Worm (Caenorhabditis elegans) whole organism, L1 larva: ENCODE data around the gene Y54E2A.7.

Source experiments
- C04F5.9 ChIP-seq: sonication (generic microtip); optimal IDR thresholded peaks from 2 replicates; lab custom pipeline; 2016; ENCODE audit warnings: missing genetic modification characterization, missing compliant biosample characterization
- C16A3.4 ChIP-seq: fragments of 150-350 bp; optimal IDR thresholded peaks from 2 replicates; lab custom pipeline; 2014; ENCODE audit warnings: missing biosample characterization, missing genetic modification characterization
- Y116A8C.19 ChIP-seq: sonication (generic microtip); optimal IDR thresholded peaks from 2 replicates; lab custom pipeline; 2016; ENCODE audit warnings: missing compliant biosample characterization, missing genetic modification characterization, borderline replicate concordance
- aly-2 ChIP-seq: fragments of 150-350 bp; optimal IDR thresholded peaks from 2 replicates; lab custom pipeline; 2014; ENCODE audit warnings: missing biosample characterization, missing genetic modification characterization
- ama-1 ChIP-seq: fragments of 150-350 bp; optimal IDR thresholded peaks from 2 replicates; lab custom pipeline; 2014
- blmp-1 ChIP-seq: fragments of 150-350 bp; optimal IDR thresholded peaks from 2 replicates; lab custom pipeline; 2014; ENCODE audit warnings: missing biosample characterization, missing genetic modification characterization
- ceh-63 ChIP-seq: fragments of 200-800 bp; sonication (Bioruptor generic); optimal IDR thresholded peaks from 2 replicates; lab custom pipeline; 2018; ENCODE audit warnings: mild to moderate bottlenecking, missing genetic modification characterization, missing compliant biosample characterization
- ceh-8 ChIP-seq: fragments of 200-800 bp; sonication (Bioruptor generic); optimal IDR thresholded peaks from 2 replicates; lab custom pipeline; 2018; ENCODE audit warnings: mild to moderate bottlenecking, missing genetic modification characterization, moderate library complexity, missing compliant biosample characterization
- ceh-82 ChIP-seq, 3 experiments: fragments of 150-350 bp in 1 of 3; sonication (generic microtip) in 2 of 3; optimal IDR thresholded peaks; 2 replicates each; lab custom pipeline; 2014 to 2017; ENCODE audit warnings: missing biosample characterization in 3 of 3, missing genetic modification characterization in 3 of 3
- ceh-88 ChIP-seq: fragments of 200-800 bp; sonication (Bioruptor generic); IDR thresholded peaks from 2 replicates; pipeline ENCODE4 v1.3.6; 2022; ENCODE audit warnings: missing genetic modification characterization, missing compliant biosample characterization
- ceh-90 ChIP-seq: sonication (generic microtip); optimal IDR thresholded peaks from 2 replicates; lab custom pipeline; 2016; ENCODE audit warnings: missing genetic modification characterization, missing compliant biosample characterization
- dpl-1 ChIP-seq, 3 experiments: fragments of 150-350 bp in 2 of 3; sonication (generic microtip) in 1 of 3; optimal IDR thresholded peaks; 2 replicates each; lab custom pipeline; 2014 to 2017; ENCODE audit warnings: missing biosample characterization in 3 of 3, missing genetic modification characterization in 3 of 3, missing genetic modification reagents in 3 of 3
- dsc-1 ChIP-seq: sonication (generic microtip); optimal IDR thresholded peaks from 2 replicates; lab custom pipeline; 2016; ENCODE audit warnings: mild to moderate bottlenecking, missing genetic modification characterization, missing compliant biosample characterization
- efl-1 ChIP-seq, 4 experiments: fragments of 150-350 bp; optimal IDR thresholded peaks in 3 of 4; peaks in 1 of 4; 1 replicate in 1 of 4; 2 replicates in 3 of 4; lab custom pipeline; 2014; ENCODE audit warnings: missing biosample characterization in 2 of 4, missing genetic modification characterization in 2 of 4, missing genetic modification reagents in 2 of 4
- efl-3 ChIP-seq: fragments of 200-800 bp; sonication (Bioruptor generic); optimal IDR thresholded peaks from 2 replicates; lab custom pipeline; 2018; ENCODE audit warnings: mild to moderate bottlenecking, missing genetic modification characterization, missing compliant biosample characterization
- elt-3 ChIP-seq, 6 experiments: fragments of 150-350 bp in 1 of 6; sonication (generic microtip); optimal IDR thresholded peaks; 2 replicates each; lab custom pipeline; 2017 to 2018; ENCODE audit warnings: missing biosample characterization in 6 of 6, missing genetic modification characterization in 6 of 6, inconsistent platforms in 1 of 6
- ets-5 ChIP-seq: fragments of 200-800 bp; sonication (Bioruptor generic); IDR thresholded peaks from 2 replicates; pipeline ENCODE4 v1.3.6; 2022; ENCODE audit warnings: missing genetic modification characterization, missing compliant biosample characterization
- fkh-10 ChIP-seq: sonication (generic microtip); optimal IDR thresholded peaks from 2 replicates; lab custom pipeline; 2017; ENCODE audit warnings: missing biosample characterization, missing genetic modification reagents, missing genetic modification characterization
- fkh-4 ChIP-seq: sonication (generic microtip); optimal IDR thresholded peaks from 2 replicates; lab custom pipeline; 2016; ENCODE audit warnings: missing compliant biosample characterization, missing genetic modification characterization, borderline replicate concordance
- fkh-8 ChIP-seq: sonication (generic microtip); optimal IDR thresholded peaks from 2 replicates; lab custom pipeline; 2016; ENCODE audit warnings: mild to moderate bottlenecking, missing genetic modification characterization, missing compliant biosample characterization
- fos-1 ChIP-seq: fragments of 150-350 bp; optimal IDR thresholded peaks from 2 replicates; lab custom pipeline; 2014; ENCODE audit warnings: missing biosample characterization, missing genetic modification characterization
- hlh-17 ChIP-seq: fragments of 200-800 bp; sonication (Bioruptor generic); optimal IDR thresholded peaks from 2 replicates; lab custom pipeline; 2018; ENCODE audit warnings: missing genetic modification characterization, mild to moderate bottlenecking, missing compliant biosample characterization, moderate library complexity, borderline replicate concordance
- hlh-4 ChIP-seq: sonication (generic microtip); optimal IDR thresholded peaks from 2 replicates; lab custom pipeline; 2016; ENCODE audit warnings: mild to moderate bottlenecking, missing genetic modification characterization, missing compliant biosample characterization
- hpl-2 ChIP-seq: fragments of 150-350 bp; optimal IDR thresholded peaks from 2 replicates; lab custom pipeline; 2014; ENCODE audit warnings: missing biosample characterization, missing genetic modification reagents, missing genetic modification characterization
- irx-1 ChIP-seq: sonication (generic microtip); optimal IDR thresholded peaks from 2 replicates; lab custom pipeline; 2016; ENCODE audit warnings: missing genetic modification characterization, missing compliant biosample characterization
- lin-14 ChIP-seq: fragments of 200-800 bp; sonication (Bioruptor generic); optimal IDR thresholded peaks from 2 replicates; lab custom pipeline; 2018; ENCODE audit warnings: mild to moderate bottlenecking, missing genetic modification characterization, moderate library complexity, missing compliant biosample characterization
- lin-35 ChIP-seq, 2 experiments: fragments of 150-350 bp; optimal IDR thresholded peaks; 2 replicates each; lab custom pipeline; 2014; ENCODE audit warnings: missing biosample characterization in 2 of 2, missing genetic modification characterization in 2 of 2, missing genetic modification reagents in 2 of 2
- lir-3 ChIP-seq: sonication (generic microtip); optimal IDR thresholded peaks from 2 replicates; lab custom pipeline; 2016; ENCODE audit warnings: mild to moderate bottlenecking, missing genetic modification characterization, moderate library complexity, missing compliant biosample characterization; ENCODE audit not compliant: poor library complexity
- nhr-20 ChIP-seq: sonication (generic microtip); optimal IDR thresholded peaks from 2 replicates; lab custom pipeline; 2016; ENCODE audit warnings: mild to moderate bottlenecking, missing genetic modification characterization, missing compliant biosample characterization
- nhr-47 ChIP-seq: sonication (generic microtip); optimal IDR thresholded peaks from 2 replicates; lab custom pipeline; 2016; ENCODE audit warnings: mild to moderate bottlenecking, missing genetic modification characterization, moderate library complexity, missing compliant biosample characterization
- nhr-76 ChIP-seq: sonication (generic microtip); optimal IDR thresholded peaks from 2 replicates; lab custom pipeline; 2017; ENCODE audit warnings: missing biosample characterization, missing genetic modification characterization
- nhr-84 ChIP-seq: sonication (generic microtip); optimal IDR thresholded peaks from 2 replicates; lab custom pipeline; 2017; ENCODE audit warnings: missing biosample characterization, missing genetic modification characterization
- nhr-85 ChIP-seq: sonication (generic microtip); peaks from one replicate; lab custom pipeline; 2016; ENCODE audit warnings: missing genetic modification characterization, inconsistent platforms, missing compliant biosample characterization
- pag-3 ChIP-seq: sonication (generic microtip); optimal IDR thresholded peaks from 2 replicates; lab custom pipeline; 2017; ENCODE audit warnings: missing genetic modification characterization, mild to moderate bottlenecking, missing compliant biosample characterization, antibody characterized with exemption, borderline replicate concordance; ENCODE audit not compliant: insufficient read depth
- pax-3 ChIP-seq: fragments of 200-800 bp; sonication (Bioruptor generic); optimal IDR thresholded peaks from 2 replicates; lab custom pipeline; 2018; ENCODE audit warnings: mild to moderate bottlenecking, missing genetic modification characterization, moderate library complexity, missing compliant biosample characterization
- pqm-1 ChIP-seq: sonication (generic microtip); optimal IDR thresholded peaks from 3 replicates; lab custom pipeline; 2017; ENCODE audit warnings: missing biosample characterization, missing genetic modification characterization
- snpc-4 ChIP-seq: fragments of 150-350 bp; optimal IDR thresholded peaks from 2 replicates; lab custom pipeline; 2014; ENCODE audit warnings: missing biosample characterization, missing genetic modification characterization
- snu-23 ChIP-seq: sonication (generic microtip); optimal IDR thresholded peaks from 2 replicates; lab custom pipeline; 2016; ENCODE audit warnings: missing genetic modification characterization, missing compliant biosample characterization
- sptf-1 ChIP-seq: fragments of 150-350 bp; optimal IDR thresholded peaks from 2 replicates; lab custom pipeline; 2014; ENCODE audit warnings: missing biosample characterization, missing genetic modification characterization
- sup-37 ChIP-seq: fragments of 200-800 bp; sonication (Bioruptor generic); optimal IDR thresholded peaks from 2 replicates; lab custom pipeline; 2018; ENCODE audit warnings: mild to moderate bottlenecking, missing genetic modification characterization, missing compliant biosample characterization
- swsn-7 ChIP-seq: sonication (generic microtip); optimal IDR thresholded peaks from 2 replicates; lab custom pipeline; 2016; ENCODE audit warnings: missing genetic modification characterization, missing compliant biosample characterization
- tbx-2 ChIP-seq: sonication (generic microtip); optimal IDR thresholded peaks from 2 replicates; lab custom pipeline; 2016; ENCODE audit warnings: missing genetic modification characterization, missing compliant biosample characterization
- tlp-1 ChIP-seq: fragments of 150-350 bp; optimal IDR thresholded peaks from 2 replicates; lab custom pipeline; 2014; ENCODE audit warnings: missing biosample characterization, missing genetic modification characterization
- unc-62 ChIP-seq: fragments of 150-350 bp; optimal IDR thresholded peaks from 2 replicates; lab custom pipeline; 2014; ENCODE audit warnings: missing biosample characterization, missing genetic modification reagents, missing genetic modification characterization
- xbp-1 ChIP-seq: sonication (generic microtip); optimal IDR thresholded peaks from 2 replicates; lab custom pipeline; 2016; ENCODE audit warnings: missing genetic modification characterization, missing compliant biosample characterization
- zag-1 ChIP-seq: fragments of 150-350 bp; optimal IDR thresholded peaks from 2 replicates; lab custom pipeline; 2014; ENCODE audit warnings: missing biosample characterization, missing genetic modification characterization
- zip-4 ChIP-seq: fragments of 200-800 bp; sonication (Bioruptor generic); optimal IDR thresholded peaks from 2 replicates; lab custom pipeline; 2018; ENCODE audit warnings: mild to moderate bottlenecking, missing genetic modification characterization, moderate library complexity, missing compliant biosample characterization
- ztf-11 ChIP-seq, 2 experiments: sonication (generic microtip); optimal IDR thresholded peaks; 2 replicates each; lab custom pipeline; 2016 to 2017; ENCODE audit warnings: missing genetic modification characterization in 2 of 2, missing biosample characterization in 1 of 2, missing compliant biosample characterization in 1 of 2

The Y54E2A.7 gene

ce11 chrII:14798047-14798522 is 25.3 kb upstream of the Y54E2A.7 start, which contains the start of gene tbc-20 (continued):
- TF ChIP-seq nhr-47 (tag; lab: Kevin White, UChicago) (peak; percentile 18), aly-2 (tag; lab: Kevin White, UChicago) (peak; percentile 57), sptf-1 (no peak), ceh-8 (GFP tag; lab: Kevin White, UChicago) (no peak), elt-3 (tag; optimal IDR thresholded peaks at IDR 0.05; lab: Kevin White, UChicago) (no peak), nhr-85 (tag; lab: Kevin White, UChicago) (no peak), efl-1 (optimal IDR thresholded peaks at IDR 0.05; lab: Kevin White, UChicago) (peak; percentile 20 to 57), efl-1 (GFP tag; optimal IDR thresholded peaks at IDR 0.05 in 1 of 2; lab: Kevin White, UChicago) (peak; percentile 62 to 95), efl-3 (GFP tag; lab: Kevin White, UChicago) (no peak), tlp-1 (tag; lab: Kevin White, UChicago) (no peak), dsc-1 (tag; lab: Kevin White, UChicago) (peak; percentile 4), fkh-8 (no peak), nhr-84 (tag; lab: Kevin White, UChicago) (no peak), nhr-76 (tag; lab: Kevin White, UChicago) (no peak), hlh-4 (tag; lab: Kevin White, UChicago) (no peak), snu-23 (peak; percentile 42), ztf-11 (tag; optimal IDR thresholded peaks at IDR 0.05; lab: Kevin White, UChicago) (no peak), zag-1 (tag; lab: Kevin White, UChicago) (no peak), nhr-20 (tag; lab: Kevin White, UChicago) (peak; percentile 10), tbx-2 (tag; lab: Kevin White, UChicago) (no peak), ama-1 (lab: Kevin White, UChicago) (peak; percentile 8), zip-4 (GFP tag; lab: Kevin White, UChicago) (no peak), Y116A8C.19 (tag; lab: Kevin White, UChicago) (no peak), ceh-88 (GFP tag; lab: Robert Waterston, UW) (no peak), fkh-10 (GFP tag; lab: Kevin White, UChicago) (no peak), unc-62 (no peak), hlh-17 (GFP tag; lab: Kevin White, UChicago) (no peak), lir-3 (tag; lab: Kevin White, UChicago) (peak; percentile 22), blmp-1 (tag; lab: Kevin White, UChicago) (peak; percentile 14), ceh-90 (tag; lab: Kevin White, UChicago) (peak; percentile 13), pag-3 (tag; lab: Kevin White, UChicago) (no peak), C04F5.9 (tag; lab: Kevin White, UChicago) (no peak), irx-1 (no peak), lin-35 (GFP tag; optimal IDR thresholded peaks at IDR 0.05; lab: Kevin White, UChicago) (peak; percentile 11 to 53), swsn-7 (tag; lab: Kevin White, UChicago) (no peak), ceh-63 (no peak), snpc-4 (peak; percentile 48)

DNA sequence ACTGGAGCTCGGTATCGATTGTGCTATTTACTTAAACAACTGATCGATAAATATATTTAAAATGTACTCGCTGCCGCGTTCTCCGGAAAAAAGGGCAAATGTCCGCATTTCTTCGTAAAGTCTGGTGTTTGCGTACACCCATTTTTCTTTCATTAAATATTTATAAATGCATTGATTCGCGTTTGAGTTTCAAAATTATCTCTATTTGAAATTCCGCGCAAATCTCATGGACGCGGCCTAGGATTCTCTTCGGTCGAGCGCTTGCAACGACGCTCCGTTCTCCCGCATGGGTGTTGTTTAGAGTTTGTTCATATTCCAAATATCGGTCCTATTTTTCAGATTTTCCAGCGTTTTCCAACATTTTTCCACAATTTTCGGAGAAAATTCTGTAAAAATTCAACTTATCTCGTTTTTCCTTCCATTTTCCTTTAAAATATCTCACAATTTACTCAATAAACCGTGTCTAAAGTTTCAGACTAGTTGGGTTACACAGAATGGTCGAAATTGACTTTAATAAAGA is 22.2 kb upstream of the Y54E2A.7 start, which contains the start of gene eif-3.B:
eif-3.B (plus strand) TSS at position 470 of the 520 bp plus-strand sequence.
- TF ChIP-seq pqm-1 (tag; lab: Kevin White, UChicago) (no peak), ets-5 (GFP tag; lab: Robert Waterston, UW) (no peak), lin-14 (GFP tag; lab: Kevin White, UChicago) (peak; percentile 93), hlh-4 (tag; lab: Kevin White, UChicago) (no peak), blmp-1 (tag; lab: Kevin White, UChicago) (peak; percentile 84), unc-62 (no peak), pax-3 (tag; lab: Kevin White, UChicago) (peak; percentile 96), sup-37 (GFP tag; lab: Kevin White, UChicago) (peak; percentile 88), dpl-1 (GFP tag; optimal IDR thresholded peaks at IDR 0.05; lab: Kevin White, UChicago) (peak; percentile 97 to 98 (median 97)), elt-3 (tag; optimal IDR thresholded peaks at IDR 0.05; lab: Kevin White, UChicago) (peak in 4 of 6 experiments; percentile 12 to 90 (median 68)), fkh-8 (peak; percentile 94), fkh-4 (tag; lab: Kevin White, UChicago) (peak; percentile 99), C16A3.4 (peak; percentile 96), efl-1 (optimal IDR thresholded peaks at IDR 0.05; lab: Kevin White, UChicago) (peak; percentile 93 to 98), efl-1 (GFP tag; optimal IDR thresholded peaks at IDR 0.05 in 1 of 2; lab: Kevin White, UChicago) (peak; percentile 98 to 100), xbp-1 (peak; percentile 95), tlp-1 (tag; lab: Kevin White, UChicago) (no peak), snpc-4 (peak; percentile 95), hpl-2 (GFP tag; lab: Kevin White, UChicago) (peak; percentile 29), ztf-11 (tag; optimal IDR thresholded peaks at IDR 0.05; lab: Kevin White, UChicago) (peak in 1 of 2 experiments; percentile 97), swsn-7 (tag; lab: Kevin White, UChicago) (peak; percentile 96), snu-23 (peak; percentile 98), fos-1 (tag; lab: Kevin White, UChicago) (peak; percentile 86), ceh-82 (tag; optimal IDR thresholded peaks at IDR 0.05; lab: Kevin White, UChicago) (peak; percentile 84 to 89 (median 88)), hlh-17 (GFP tag; lab: Kevin White, UChicago) (peak; percentile 55)
